Fruit fly (Drosophila melanogaster): Measurements from ENCODE around the gene Or85f.
A peak's percentile ranks its signal among the peaks of the same experiment; 100 is the strongest.

Or85f gene

dm6 chr3R:9353276-9353652 lies 44.7 kb upstream of the Or85f start:
- peak; percentile 75 for TF ChIP-seq Pif1B (GFP tag; optimal IDR thresholded peaks at IDR 0.05)
- no peak for TF ChIP-seq CG13204 (GFP tag; optimal IDR thresholded peaks at IDR 0.05)
- TF ChIP-seq CG8301 (tag; optimal IDR thresholded peaks at IDR 0.05), result peak; percentile 93
- TF ChIP-seq CG17806 (tag; optimal IDR thresholded peaks at IDR 0.05), result peak; percentile 85
- peak; percentile 79 for TF ChIP-seq CG34367 (tag; optimal IDR thresholded peaks at IDR 0.05)
- TF ChIP-seq Pif1A (GFP tag; optimal IDR thresholded peaks at IDR 0.05), result peak; percentile 83
- peak; percentile 90 for TF ChIP-seq CG9948 (tag; optimal IDR thresholded peaks at IDR 0.05)
- TF ChIP-seq gl (tag; optimal IDR thresholded peaks at IDR 0.05), result no peak
- TF ChIP-seq fd96Ca (GFP tag; IDR thresholded peaks at IDR 0.05), result no peak
- TF ChIP-seq Snoo (tag; optimal IDR thresholded peaks at IDR 0.05), result peak; percentile 84
- TF ChIP-seq CG8159 (tag; optimal IDR thresholded peaks at IDR 0.05), result peak; percentile 93
- no peak for TF ChIP-seq Ets98B (GFP tag; IDR thresholded peaks at IDR 0.05)
- no peak for TF ChIP-seq CG12605 (GFP tag; IDR thresholded peaks at IDR 0.05)
- TF ChIP-seq D1 (tag; optimal IDR thresholded peaks at IDR 0.05), result peak; percentile 89
- TF ChIP-seq CG14655 (GFP tag; optimal IDR thresholded peaks at IDR 0.05), result peak; percentile 94
- TF ChIP-seq CG15710 (tag; optimal IDR thresholded peaks at IDR 0.05), result peak; percentile 82

- TF ChIP-seq CG8301 (tag; optimal IDR thresholded peaks at IDR 0.05) (no peak), CG10348 (GFP tag; IDR thresholded peaks at IDR 0.05) (no peak), Pif1B (GFP tag; optimal IDR thresholded peaks at IDR 0.05) (no peak), CG12605 (GFP tag; IDR thresholded peaks at IDR 0.05) (no peak), CG14655 (GFP tag; optimal IDR thresholded peaks at IDR 0.05) (no peak), fd96Ca (GFP tag; IDR thresholded peaks at IDR 0.05) (no peak)
Measured at dm6 chr3R:9355195-9355594, 42.8 kb upstream of the Or85f start, which contains the start of gene CG43675. Gene CG43675 (plus strand): TSS chr3R:9355495.

- no peak for TF ChIP-seq D1 (tag; optimal IDR thresholded peaks at IDR 0.05)
- TF ChIP-seq CG17806 (tag; optimal IDR thresholded peaks at IDR 0.05), result no peak
- TF ChIP-seq CG8301 (tag; optimal IDR thresholded peaks at IDR 0.05), result no peak
- no peak for TF ChIP-seq CG10348 (GFP tag; IDR thresholded peaks at IDR 0.05)
Measured at dm6 chr3R:9359393-9359792, 38.6 kb upstream of the Or85f start.

- TF ChIP-seq CG4496 (GFP tag; IDR thresholded peaks at IDR 0.05) (no peak), CG32121 (GFP tag; IDR thresholded peaks at IDR 0.05) (no peak), Pif1B (GFP tag; optimal IDR thresholded peaks at IDR 0.05) (no peak), CG17806 (tag; optimal IDR thresholded peaks at IDR 0.05) (no peak), Ets98B (GFP tag; IDR thresholded peaks at IDR 0.05) (no peak), CG14655 (GFP tag; optimal IDR thresholded peaks at IDR 0.05) (no peak), CG34367 (tag; optimal IDR thresholded peaks at IDR 0.05) (no peak), D1 (tag; optimal IDR thresholded peaks at IDR 0.05) (no peak), EcR (GFP tag; optimal IDR thresholded peaks at IDR 0.05) (no peak), gl (tag; optimal IDR thresholded peaks at IDR 0.05) (no peak), fd96Ca (GFP tag; IDR thresholded peaks at IDR 0.05) (no peak), CG9948 (tag; optimal IDR thresholded peaks at IDR 0.05) (no peak), CG8301 (tag; optimal IDR thresholded peaks at IDR 0.05) (no peak)
Measured at dm6 chr3R:9363066-9363719, 34.8 kb upstream of the Or85f start, which contains the start of gene CG18473. Gene CG18473 (plus strand): TSS chr3R:9363305.

- TF ChIP-seq CG15710 (tag; optimal IDR thresholded peaks at IDR 0.05), result no peak
- TF ChIP-seq Pif1B (GFP tag; optimal IDR thresholded peaks at IDR 0.05), result no peak
- TF ChIP-seq CG13204 (GFP tag; optimal IDR thresholded peaks at IDR 0.05), result no peak
- TF ChIP-seq CG17806 (tag; optimal IDR thresholded peaks at IDR 0.05), result no peak
- no peak for TF ChIP-seq CG8159 (tag; optimal IDR thresholded peaks at IDR 0.05)
- TF ChIP-seq EcR (GFP tag; optimal IDR thresholded peaks at IDR 0.05), result no peak
- no peak for TF ChIP-seq rn (GFP tag; IDR thresholded peaks at IDR 0.05)
- TF ChIP-seq D1 (tag; optimal IDR thresholded peaks at IDR 0.05), result no peak
- no peak for TF ChIP-seq Ets98B (GFP tag; IDR thresholded peaks at IDR 0.05)
- TF ChIP-seq Pif1A (GFP tag; optimal IDR thresholded peaks at IDR 0.05), result no peak
- TF ChIP-seq CG9948 (tag; optimal IDR thresholded peaks at IDR 0.05), result no peak
Measured at dm6 chr3R:9365121-9365520, 32.9 kb upstream of the Or85f start, which contains the start of gene Srr. Gene Srr (plus strand): TSS chr3R:9365398.

- no peak for TF ChIP-seq CG32121 (GFP tag; IDR thresholded peaks at IDR 0.05)
Measured at dm6 chr3R:9365893-9366500, 32.0 kb upstream of the Or85f start.

dm6 chr3R:9370413-9370812 lies 27.6 kb upstream of the Or85f start:
- TF ChIP-seq CG8301 (tag; optimal IDR thresholded peaks at IDR 0.05) (peak; percentile 33), CG10348 (GFP tag; IDR thresholded peaks at IDR 0.05) (no peak), CG9948 (tag; optimal IDR thresholded peaks at IDR 0.05) (no peak), CG32121 (GFP tag; IDR thresholded peaks at IDR 0.05) (peak; percentile 65; the same call in 1 of the 2 replicates), Pif1A (GFP tag; optimal IDR thresholded peaks at IDR 0.05) (peak; percentile 24), Ets98B (GFP tag; IDR thresholded peaks at IDR 0.05) (peak; percentile 63; the same call in 1 of the 2 replicates), D1 (tag; optimal IDR thresholded peaks at IDR 0.05) (no peak), fd96Ca (GFP tag; IDR thresholded peaks at IDR 0.05) (no peak), CG14655 (GFP tag; optimal IDR thresholded peaks at IDR 0.05) (no peak), CG4496 (GFP tag; IDR thresholded peaks at IDR 0.05) (no peak), Pif1B (GFP tag; optimal IDR thresholded peaks at IDR 0.05) (no peak), Snoo (tag; optimal IDR thresholded peaks at IDR 0.05) (no peak)

All from whole organism, pupa.